Fruit fly (Drosophila melanogaster): Measurements from ENCODE around the gene bard.
A peak's percentile ranks its signal among the peaks of the same experiment; 100 is the strongest.

Gene bard

DNA sequence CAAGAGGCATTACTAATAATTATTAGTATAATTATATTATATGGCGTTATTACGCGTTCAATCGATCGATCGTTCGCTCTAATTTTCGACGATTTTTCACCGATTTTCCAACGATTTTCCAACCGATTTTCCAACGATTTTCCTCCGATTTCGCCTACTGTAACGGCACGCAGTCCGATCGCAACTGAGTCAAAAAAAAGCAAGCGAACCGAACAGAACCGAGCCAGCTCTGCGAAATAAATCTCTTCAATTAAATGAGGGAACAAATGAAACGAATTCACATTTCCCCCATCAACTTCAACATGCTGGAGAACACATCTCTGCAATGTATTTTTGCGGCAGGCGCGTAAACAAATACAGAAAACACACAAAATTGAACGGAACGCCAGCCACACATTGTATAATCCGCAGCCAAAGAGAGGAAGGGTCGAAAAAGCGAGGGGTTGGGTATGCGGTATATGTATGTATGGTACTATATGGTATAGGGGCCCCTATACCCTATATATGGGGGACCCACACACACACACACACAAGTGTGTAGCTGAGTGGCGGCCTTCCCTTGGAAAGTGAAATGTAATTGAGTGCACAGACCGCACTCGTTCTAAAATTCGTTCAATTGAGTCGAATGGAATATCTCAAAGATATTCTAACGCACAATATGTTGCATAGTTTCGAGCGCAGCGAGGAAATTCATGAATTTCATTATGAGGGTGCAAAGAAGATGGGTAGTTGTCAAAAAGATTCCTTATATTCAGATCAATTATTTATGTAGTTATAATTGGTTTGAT, 27.9 kb upstream of the bard start, which contains the start of gene htl (continued):
- TF ChIP-seq CG12769 (tag; optimal IDR thresholded peaks at IDR 0.05) (peak; percentile 91), Bteb2 (GFP tag; optimal IDR thresholded peaks at IDR 0.05) (no peak), Adf1 (GFP tag; IDR thresholded peaks at IDR 0.05) (0 out of 2 replicates have a peak, but pooled peaks have one; percentile 15), Lhr (GFP tag; optimal IDR thresholded peaks at IDR 0.05) (no peak), CG12299 (tag; optimal IDR thresholded peaks at IDR 0.05) (no peak), otp (GFP tag; IDR thresholded peaks at IDR 0.05) (no peak), gcm (GFP tag; optimal IDR thresholded peaks at IDR 0.05) (peak; percentile 98), nom (GFP tag; optimal IDR thresholded peaks at IDR 0.05) (no peak), nmo (GFP tag; optimal IDR thresholded peaks at IDR 0.05) (no peak), CG8281 (tag; optimal IDR thresholded peaks at IDR 0.05) (no peak), CG8089 (GFP tag; optimal IDR thresholded peaks at IDR 0.05) (no peak), wek (GFP tag; optimal IDR thresholded peaks at IDR 0.05) (no peak), CG17361 (GFP tag; IDR thresholded peaks at IDR 0.05) (no peak), ttk (GFP tag; IDR thresholded peaks at IDR 0.05) (no peak), Trl (optimal IDR thresholded peaks at IDR 0.05) (peak in 1 of 2 experiments; percentile 6), Trl (GFP tag; optimal IDR thresholded peaks at IDR 0.05) (no peak), CG14965 (GFP tag; optimal IDR thresholded peaks at IDR 0.05; ENCODE audit: borderline replicate concordance) (no peak), az2 (GFP tag; optimal IDR thresholded peaks at IDR 0.05) (no peak), CG18764 (GFP tag; optimal IDR thresholded peaks at IDR 0.05) (no peak), D19B (GFP tag; optimal IDR thresholded peaks at IDR 0.05) (no peak), CG13287 (GFP tag; IDR thresholded peaks at IDR 0.05; ENCODE audit: partially characterized antibody) (peak; percentile 14; the same call in 1 of the 2 replicates), CG12659 (GFP tag; optimal IDR thresholded peaks at IDR 0.05) (no peak), Pdp1 (GFP tag; optimal IDR thresholded peaks at IDR 0.05) (peak in 1 of 2 experiments; percentile 100), CG12071 (GFP tag; optimal IDR thresholded peaks at IDR 0.05) (no peak), CG2199 (GFP tag; IDR thresholded peaks at IDR 0.05) (peak; percentile 87; the same call in 2 of the 3 replicates), CG17186 (GFP tag; optimal IDR thresholded peaks at IDR 0.05) (no peak), cg (GFP tag; optimal IDR thresholded peaks at IDR 0.05) (peak; percentile 89), CG7745 (tag; optimal IDR thresholded peaks at IDR 0.05) (peak; percentile 75), nerfin-2 (GFP tag; IDR thresholded peaks at IDR 0.05; ENCODE audit: partially characterized antibody) (no peak), Doc2 (GFP tag; IDR thresholded peaks at IDR 0.05) (no peak), rib (GFP tag; IDR thresholded peaks at IDR 0.05) (peak; percentile 40; the same call in 1 of the 2 replicates), Drgx (GFP tag; IDR thresholded peaks at IDR 0.05) (no peak), CG5180 (GFP tag; optimal IDR thresholded peaks at IDR 0.05) (peak; percentile 37), Dad (GFP tag; optimal IDR thresholded peaks at IDR 0.05) (no peak), Dll (GFP tag; IDR thresholded peaks at IDR 0.05; ENCODE audit: partially characterized antibody) (no peak), insv (GFP tag; optimal IDR thresholded peaks at IDR 0.05) (no peak), CG10543 (GFP tag; optimal IDR thresholded peaks at IDR 0.05) (peak; percentile 94), Camta (GFP tag; optimal IDR thresholded peaks at IDR 0.05) (no peak), yki (optimal IDR thresholded peaks at IDR 0.05) (no peak), CG17359 (tag; optimal IDR thresholded peaks at IDR 0.05) (no peak), chinmo (GFP tag; IDR thresholded peaks at IDR 0.05; ENCODE audit: partially characterized antibody) (peak; percentile 90; the same call in 3 of the 4 replicates), CG1792 (GFP tag; optimal IDR thresholded peaks at IDR 0.05) (no peak), Blimp-1 (GFP tag; optimal IDR thresholded peaks at IDR 0.05) (peak; percentile 40), Ets97D (GFP tag; optimal IDR thresholded peaks at IDR 0.05) (no peak), ash1 (GFP tag; optimal IDR thresholded peaks at IDR 0.05) (no peak), croc (GFP tag; conservative IDR thresholded peaks at IDR 0.05) (no peak), sd (tag; optimal IDR thresholded peaks at IDR 0.05) (peak; percentile 39), nau (GFP tag; optimal IDR thresholded peaks at IDR 0.05) (peak; percentile 2)

All from whole organism, embryonic.